Worm (Caenorhabditis elegans): Measurements from ENCODE around the gene srlf-11.

- no peak for TF ChIP-seq snpc-4 (tag; optimal IDR thresholded peaks at IDR 0.05)
- TF ChIP-seq ztf-11 (tag; optimal IDR thresholded peaks at IDR 0.05) = no peak
- no peak for TF ChIP-seq ama-1 (optimal IDR thresholded peaks at IDR 0.05)
- TF ChIP-seq jun-1 (tag; optimal IDR thresholded peaks at IDR 0.05) = no peak
- TF ChIP-seq ztf-4 (tag; optimal IDR thresholded peaks at IDR 0.05) = no peak
- TF ChIP-seq nhr-11 (tag; optimal IDR thresholded peaks at IDR 0.05) = no peak
- no peak for TF ChIP-seq unc-62 (GFP tag; optimal IDR thresholded peaks at IDR 0.05)
- no peak for TF ChIP-seq nhr-237 (tag; optimal IDR thresholded peaks at IDR 0.05)
- no peak for TF ChIP-seq nhr-23 (tag; optimal IDR thresholded peaks at IDR 0.05)
- no peak for TF ChIP-seq elt-2 (tag; optimal IDR thresholded peaks at IDR 0.05)
- TF ChIP-seq fos-1 (tag; optimal IDR thresholded peaks at IDR 0.05) = no peak
- no peak for TF ChIP-seq aly-2 (tag; optimal IDR thresholded peaks at IDR 0.05)
Observed at ce11 chrIV:10891993-10892392, 6.2 kb upstream of the srlf-11 start, which contains the start of gene srlf-12.
